Fruit fly (Drosophila melanogaster) whole organism, pupa: ENCODE measurements around the gene mthl8.

Source experiments
- CG12605 ChIP-seq: fragments of 200-800 bp; sonication (Bioruptor generic); IDR thresholded peaks from 2 replicates; pipeline ENCODE4 v1.3.6; 2022; ENCODE audit warnings: missing biosample characterization, missing genetic modification characterization
- CG13204 ChIP-seq: fragments of 200-800 bp; sonication (Bioruptor generic); optimal IDR thresholded peaks from 2 replicates; lab custom pipeline; 2018; ENCODE audit warnings: missing biosample characterization, mild to moderate bottlenecking, missing genetic modification characterization, moderate library complexity
- CG14655 ChIP-seq: fragments of 200-800 bp; sonication (Bioruptor generic); optimal IDR thresholded peaks from 3 replicates; lab custom pipeline; 2017; ENCODE audit warnings: mild to moderate bottlenecking, missing biosample characterization, missing genetic modification reagents, missing genetic modification characterization
- CG32121 ChIP-seq: fragments of 200-800 bp; sonication (Bioruptor generic); IDR thresholded peaks from 2 replicates; pipeline ENCODE4 v1.3.6; 2022; ENCODE audit warnings: missing biosample characterization, missing genetic modification characterization
- CG8159 ChIP-seq: fragments of 200-800 bp; sonication (Bioruptor generic); optimal IDR thresholded peaks from 3 replicates; lab custom pipeline; 2018; ENCODE audit warnings: missing biosample characterization, mild to moderate bottlenecking, missing genetic modification characterization, moderate library complexity
- CG8301 ChIP-seq: fragments of 200-800 bp; sonication (Bioruptor generic); optimal IDR thresholded peaks from 2 replicates; lab custom pipeline; 2018; ENCODE audit warnings: missing biosample characterization, mild to moderate bottlenecking, missing genetic modification characterization
- CG9948 ChIP-seq: fragments of 200-800 bp; sonication (Bioruptor generic); optimal IDR thresholded peaks from 2 replicates; lab custom pipeline; 2018; ENCODE audit warnings: missing biosample characterization, mild to moderate bottlenecking, missing genetic modification characterization, moderate library complexity
- EcR ChIP-seq: fragments of 200-800 bp; sonication (Bioruptor generic); optimal IDR thresholded peaks from 3 replicates; lab custom pipeline; 2019; ENCODE audit warnings: missing biosample characterization, missing genetic modification characterization, mild to moderate bottlenecking, moderate library complexity, missing genetic modification reagents
- Ets98B ChIP-seq: fragments of 200-800 bp; sonication (Bioruptor generic); IDR thresholded peaks from 2 replicates; pipeline ENCODE4 v1.3.6; 2022; ENCODE audit warnings: missing biosample characterization, missing genetic modification characterization
- Pif1B ChIP-seq: fragments of 200-800 bp; sonication (Bioruptor generic); optimal IDR thresholded peaks from 3 replicates; lab custom pipeline; 2016; ENCODE audit warnings: missing biosample characterization, missing genetic modification characterization
- Snoo ChIP-seq: fragments of 200-800 bp; sonication (Bioruptor generic); optimal IDR thresholded peaks from 3 replicates; lab custom pipeline; 2017; ENCODE audit warnings: missing biosample characterization, mild to moderate bottlenecking, missing genetic modification characterization, inconsistent platforms
- fd96Ca ChIP-seq: fragments of 200-800 bp; sonication (Bioruptor generic); IDR thresholded peaks from 3 replicates; pipeline ENCODE4 v1.3.6; 2022; ENCODE audit warnings: missing biosample characterization, missing genetic modification characterization
- gl ChIP-seq: fragments of 200-800 bp; sonication (Bioruptor generic); optimal IDR thresholded peaks from 2 replicates; lab custom pipeline; 2018; ENCODE audit warnings: missing biosample characterization, mild to moderate bottlenecking, missing genetic modification characterization
- rn ChIP-seq: fragments of 200-800 bp; sonication (Bioruptor generic); IDR thresholded peaks from 2 replicates; pipeline ENCODE4 v1.3.6; 2022; ENCODE audit warnings: missing biosample characterization, missing genetic modification characterization

dm6 chr3L:66063-66462, 43.8 kb downstream of the mthl8 start, which contains the start of gene Lsp1gamma:
- TF ChIP-seq gl (tag; lab: Kevin White, UChicago): no peak
- TF ChIP-seq CG32121 (GFP tag; lab: Robert Waterston, UW): no peak
- TF ChIP-seq CG13204 (GFP tag; lab: Kevin White, UChicago): no peak
- TF ChIP-seq CG12605 (GFP tag; lab: Robert Waterston, UW): no peak
- TF ChIP-seq fd96Ca (GFP tag; lab: Robert Waterston, UW): no peak
- TF ChIP-seq CG9948 (tag; lab: Kevin White, UChicago): no peak
- no peak for TF ChIP-seq Snoo (tag; lab: Kevin White, UChicago)
- no peak for TF ChIP-seq CG8301 (tag; lab: Kevin White, UChicago)
- TF ChIP-seq Ets98B (GFP tag; lab: Robert Waterston, UW): no peak
- TF ChIP-seq EcR (GFP tag; lab: Kevin White, UChicago): no peak
- TF ChIP-seq Pif1B (GFP tag; lab: Kevin White, UChicago): no peak
- no peak for TF ChIP-seq rn (GFP tag; lab: Robert Waterston, UW)
- no peak for TF ChIP-seq CG8159 (tag; lab: Kevin White, UChicago)
- no peak for TF ChIP-seq CG14655 (GFP tag; lab: Kevin White, UChicago)
